Worm (Caenorhabditis elegans): Measurements from ENCODE around the gene adt-2.

DNA sequence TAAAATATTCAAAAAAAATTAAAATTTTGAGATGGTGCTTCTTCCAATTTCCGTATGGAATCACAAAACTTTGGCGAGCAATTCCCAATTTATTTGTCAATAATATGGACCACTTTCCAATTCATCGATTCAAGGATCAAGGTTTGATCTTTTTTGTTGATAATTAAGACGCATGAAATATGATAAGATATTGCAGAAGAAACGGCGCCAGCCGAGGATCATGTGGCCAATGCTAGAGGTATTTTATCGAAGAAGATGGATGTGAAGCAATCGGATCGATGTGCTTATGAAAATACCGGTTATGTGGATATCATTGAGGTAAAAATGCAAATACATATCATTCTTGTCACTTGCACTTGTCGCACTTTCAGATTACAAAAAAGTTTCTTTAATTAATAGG lies 35.6 kb upstream of the adt-2 start:
- TF ChIP-seq spr-1 (tag; optimal IDR thresholded peaks at IDR 0.05) = no peak
- TF ChIP-seq ztf-11 (tag; optimal IDR thresholded peaks at IDR 0.05) = no peak
- no peak for TF ChIP-seq unc-39 (tag; optimal IDR thresholded peaks at IDR 0.05)
- TF ChIP-seq Y105C5A.15 (GFP tag; IDR thresholded peaks at IDR 0.05) = no peak
- no peak for TF ChIP-seq R02D3.7 (tag; optimal IDR thresholded peaks at IDR 0.05)
- TF ChIP-seq ZK337.2 (GFP tag; IDR thresholded peaks at IDR 0.05) = no peak
- TF ChIP-seq nhr-237 (tag; optimal IDR thresholded peaks at IDR 0.05) = no peak
- no peak for TF ChIP-seq nhr-28 (tag; optimal IDR thresholded peaks at IDR 0.05)
- no peak for TF ChIP-seq dve-1 (tag; optimal IDR thresholded peaks at IDR 0.05; ENCODE audit: insufficient read depth)
- no peak for TF ChIP-seq fkh-10 (GFP tag; optimal IDR thresholded peaks at IDR 0.05)
